Fruit fly (Drosophila melanogaster) whole organism, embryonic: Measurements from ENCODE around the gene CG6083.

Experiments used
- CG10274 ChIP-seq: fragments of 200-800 bp; sonication (Bioruptor generic); optimal IDR thresholded peaks from 3 replicates; lab custom pipeline; 2017; ENCODE audit warnings: missing biosample characterization, mild to moderate bottlenecking, missing genetic modification characterization
- CG10543 ChIP-seq: fragments of 200-800 bp; sonication (Bioruptor generic); optimal IDR thresholded peaks from 3 replicates; lab custom pipeline; 2017; ENCODE audit warnings: missing biosample characterization, mild to moderate bottlenecking, missing genetic modification characterization, moderate library complexity
- CG11560 ChIP-seq: fragments of 200-800 bp; sonication (Bioruptor generic); IDR thresholded peaks from 3 replicates; pipeline ENCODE4 v1.3.6; 2022; ENCODE audit warnings: missing biosample characterization, missing genetic modification characterization
- CG11695 ChIP-seq: fragments of 200-800 bp; sonication (Bioruptor generic); IDR thresholded peaks from 3 replicates; pipeline ENCODE4 v1.3.6; 2022; ENCODE audit warnings: missing biosample characterization, missing genetic modification characterization
- CG12071 ChIP-seq: fragments of 200-800 bp; sonication (Bioruptor generic); optimal IDR thresholded peaks from 3 replicates; lab custom pipeline; 2018; ENCODE audit warnings: missing biosample characterization, mild to moderate bottlenecking, missing genetic modification characterization
- CG13894 ChIP-seq: fragments of 200-800 bp; sonication (Bioruptor generic); optimal IDR thresholded peaks from 3 replicates; lab custom pipeline; 2018; ENCODE audit warnings: missing biosample characterization, mild to moderate bottlenecking, missing genetic modification characterization, moderate library complexity
- CG14710 ChIP-seq: fragments of 200-800 bp; sonication (Bioruptor generic); optimal IDR thresholded peaks from 3 replicates; lab custom pipeline; 2019; ENCODE audit warnings: missing biosample characterization, mild to moderate bottlenecking, missing genetic modification characterization, moderate library complexity
- CG16813 ChIP-seq: fragments of 200-800 bp; sonication (Bioruptor generic); IDR thresholded peaks from 3 replicates; pipeline ENCODE4 v1.3.6; 2022; ENCODE audit warnings: missing biosample characterization, missing genetic modification characterization; ENCODE audit not compliant: partially characterized antibody
- CG18619 ChIP-seq: fragments of 200-800 bp; sonication (Bioruptor generic); optimal IDR thresholded peaks from 3 replicates; lab custom pipeline; 2017; ENCODE audit warnings: missing biosample characterization, mild to moderate bottlenecking, missing genetic modification characterization
- CG18764 ChIP-seq: fragments of 200-800 bp; sonication (Bioruptor generic); optimal IDR thresholded peaks from 3 replicates; lab custom pipeline; 2016; ENCODE audit warnings: missing biosample characterization, missing genetic modification characterization
- CG2202 ChIP-seq: fragments of 200-800 bp; sonication (Bioruptor generic); optimal IDR thresholded peaks from 2 replicates; lab custom pipeline; 2018; ENCODE audit warnings: missing biosample characterization, mild to moderate bottlenecking, missing genetic modification characterization
- CG2889 ChIP-seq: fragments of 200-800 bp; sonication (Bioruptor generic); IDR thresholded peaks from 3 replicates; pipeline ENCODE4 v1.3.6; 2022; ENCODE audit warnings: missing biosample characterization, missing genetic modification characterization
- CG3065 ChIP-seq: fragments of 200-800 bp; sonication (Bioruptor generic); optimal IDR thresholded peaks from 2 replicates; lab custom pipeline; 2016; ENCODE audit warnings: missing biosample characterization, missing genetic modification characterization
- CG31441 ChIP-seq: fragments of 200-800 bp; sonication (Bioruptor generic); IDR thresholded peaks from 2 replicates; pipeline ENCODE4 v1.3.6; 2022; ENCODE audit warnings: missing biosample characterization, missing genetic modification characterization
- CG34422 ChIP-seq: fragments of 200-800 bp; sonication (Bioruptor generic); IDR thresholded peaks from 3 replicates; pipeline ENCODE4 v1.3.6; 2022; ENCODE audit warnings: missing biosample characterization, missing genetic modification characterization
- CG3847 ChIP-seq: fragments of 200-800 bp; sonication (Bioruptor generic); IDR thresholded peaks from 2 replicates; pipeline ENCODE4 v1.3.6; 2022; ENCODE audit warnings: missing biosample characterization, missing genetic modification characterization
- CG4328 ChIP-seq: fragments of 200-800 bp; sonication (Bioruptor generic); optimal IDR thresholded peaks from 3 replicates; lab custom pipeline; 2017; ENCODE audit warnings: missing biosample characterization, missing genetic modification reagents, missing genetic modification characterization
- CG4854 ChIP-seq: fragments of 200-800 bp; sonication (Bioruptor generic); optimal IDR thresholded peaks from 2 replicates; lab custom pipeline; 2016; ENCODE audit warnings: missing biosample characterization, missing genetic modification characterization, inconsistent platforms
- CG6175 ChIP-seq: fragments of 200-800 bp; sonication (Bioruptor generic); IDR thresholded peaks from 3 replicates; pipeline ENCODE4 v1.3.6; 2022; ENCODE audit warnings: missing biosample characterization, missing genetic modification characterization
- CG6683 ChIP-seq: fragments of 200-800 bp; sonication (Bioruptor generic); optimal IDR thresholded peaks from 2 replicates; lab custom pipeline; 2017; ENCODE audit warnings: missing biosample characterization, mild to moderate bottlenecking, missing genetic modification characterization, missing genetic modification reagents
- CG6765 ChIP-seq: fragments of 200-800 bp; sonication (Bioruptor generic); optimal IDR thresholded peaks from 3 replicates; lab custom pipeline; 2017; ENCODE audit warnings: missing biosample characterization, mild to moderate bottlenecking, missing genetic modification characterization
- CG6813 ChIP-seq: fragments of 200-800 bp; sonication (Bioruptor generic); optimal IDR thresholded peaks from 2 replicates; lab custom pipeline; 2017; ENCODE audit warnings: missing biosample characterization, missing genetic modification characterization, mild to moderate bottlenecking, moderate library complexity, missing genetic modification reagents
- CG7271 ChIP-seq: fragments of 200-800 bp; sonication (Bioruptor generic); optimal IDR thresholded peaks from 2 replicates; lab custom pipeline; 2018; ENCODE audit warnings: missing biosample characterization, mild to moderate bottlenecking, missing genetic modification characterization, moderate library complexity
- CG7786 ChIP-seq: fragments of 200-800 bp; sonication (Bioruptor generic); optimal IDR thresholded peaks from 2 replicates; lab custom pipeline; 2016; ENCODE audit warnings: missing biosample characterization, missing genetic modification characterization
- CG8089 ChIP-seq: fragments of 200-800 bp; sonication (Bioruptor generic); optimal IDR thresholded peaks from 3 replicates; lab custom pipeline; 2016; ENCODE audit warnings: missing biosample characterization, missing genetic modification characterization
- CG8388 ChIP-seq: fragments of 200-800 bp; sonication (Bioruptor generic); optimal IDR thresholded peaks from 2 replicates; lab custom pipeline; 2019; ENCODE audit warnings: missing biosample characterization, mild to moderate bottlenecking, missing genetic modification characterization, moderate library complexity
- CkIIα-i1 ChIP-seq: fragments of 200-800 bp; sonication (Bioruptor generic); IDR thresholded peaks from 2 replicates; pipeline ENCODE4 v1.3.6; 2022; ENCODE audit warnings: missing biosample characterization, missing genetic modification characterization
- E2f2 ChIP-seq: fragments of 200-800 bp; sonication (Bioruptor generic); IDR thresholded peaks from 2 replicates; pipeline ENCODE4 v1.3.6; 2022; ENCODE audit warnings: missing biosample characterization, missing genetic modification characterization
- Mad ChIP-seq: fragments of 200-800 bp; sonication (Bioruptor generic); optimal IDR thresholded peaks from 2 replicates; lab custom pipeline; 2016; ENCODE audit warnings: missing biosample characterization, missing genetic modification characterization
- Nf-YA ChIP-seq: fragments of 200-800 bp; sonication (Bioruptor generic); IDR thresholded peaks from 2 replicates; pipeline ENCODE4 v1.3.6; 2022; ENCODE audit warnings: missing biosample characterization, missing genetic modification characterization
- Xbp1 ChIP-seq: fragments of 200-800 bp; sonication (Bioruptor generic); optimal IDR thresholded peaks from 3 replicates; lab custom pipeline; 2016; ENCODE audit warnings: missing biosample characterization, mild to moderate bottlenecking, missing genetic modification characterization
- abd-A ChIP-seq: fragments of 200-800 bp; sonication (Bioruptor generic); optimal IDR thresholded peaks from 3 replicates; lab custom pipeline; 2019; ENCODE audit warnings: missing biosample characterization, mild to moderate bottlenecking, missing genetic modification characterization, moderate library complexity
- al ChIP-seq: fragments of 200-800 bp; sonication (Bioruptor generic); IDR thresholded peaks from 2 replicates; pipeline ENCODE4 v1.3.6; 2022; ENCODE audit warnings: missing biosample characterization, missing genetic modification characterization
- bbx ChIP-seq: fragments of 200-800 bp; sonication (Bioruptor generic); IDR thresholded peaks from 2 replicates; pipeline ENCODE4 v1.3.6; 2022; ENCODE audit warnings: missing biosample characterization, missing genetic modification characterization; ENCODE audit not compliant: partially characterized antibody
- dan ChIP-seq: fragments of 200-800 bp; sonication (Bioruptor generic); IDR thresholded peaks from 2 replicates; pipeline ENCODE4 v1.3.6; 2022; ENCODE audit warnings: missing biosample characterization, missing genetic modification characterization
- gro ChIP-seq: fragments of 200-800 bp; sonication (Bioruptor generic); optimal IDR thresholded peaks from 2 replicates; lab custom pipeline; 2016; ENCODE audit warnings: missing biosample characterization, missing genetic modification characterization
- ind ChIP-seq: fragments of 200-800 bp; sonication (Bioruptor generic); optimal IDR thresholded peaks from 3 replicates; lab custom pipeline; 2016; ENCODE audit warnings: missing biosample characterization, missing genetic modification characterization
- kni ChIP-seq: fragments of 200-800 bp; sonication (Bioruptor generic); optimal IDR thresholded peaks from 3 replicates; lab custom pipeline; 2017; ENCODE audit warnings: mild to moderate bottlenecking, missing biosample characterization, missing genetic modification reagents, missing genetic modification characterization
- mirr ChIP-seq: fragments of 200-800 bp; sonication (Bioruptor generic); optimal IDR thresholded peaks from 3 replicates; lab custom pipeline; 2018; ENCODE audit warnings: missing biosample characterization, mild to moderate bottlenecking, missing genetic modification characterization
- pan ChIP-seq, 4 experiments: fragments of >200 bp in 3 of 4; fragments of 200-800 bp in 1 of 4; sonication (Bioruptor generic) in 1 of 4; optimal IDR thresholded peaks in 3 of 4; IDR thresholded peaks in 1 of 4; 2 replicates each; pipeline versions ENCODE4 v1.3.6 to Lab custom; 2017 to 2022; ENCODE audit warnings: missing biosample characterization in 2 of 4, missing genetic modification characterization in 2 of 4, mixed read lengths in 1 of 4
- peb ChIP-seq: fragments of 200-800 bp; sonication (Bioruptor generic); IDR thresholded peaks from 2 replicates; pipeline ENCODE4 v1.3.6; 2022; ENCODE audit warnings: missing biosample characterization, missing genetic modification characterization
- repo ChIP-seq: fragments of 200-800 bp; sonication (Bioruptor generic); optimal IDR thresholded peaks from 2 replicates; lab custom pipeline; 2016; ENCODE audit warnings: missing biosample characterization, missing genetic modification characterization
- slp2 ChIP-seq: fragments of 200-800 bp; sonication (Bioruptor generic); optimal IDR thresholded peaks from 2 replicates; lab custom pipeline; 2016; ENCODE audit warnings: missing biosample characterization, missing genetic modification characterization
- so ChIP-seq: fragments of 200-800 bp; sonication (Bioruptor generic); IDR thresholded peaks from 3 replicates; pipeline ENCODE4 v1.3.6; 2022; ENCODE audit warnings: missing biosample characterization, missing genetic modification characterization
- sob ChIP-seq: fragments of 200-800 bp; sonication (Bioruptor generic); IDR thresholded peaks from 2 replicates; pipeline ENCODE4 v1.3.6; 2022; ENCODE audit warnings: missing biosample characterization, missing genetic modification characterization
- ttk ChIP-seq: fragments of 200-800 bp; sonication (Bioruptor generic); IDR thresholded peaks from 2 replicates; pipeline ENCODE4 v2.1.2; 2022; ENCODE audit warnings: missing biosample characterization, missing genetic modification characterization
- tup ChIP-seq: fragments of 200-800 bp; sonication (Bioruptor generic); optimal IDR thresholded peaks from 2 replicates; lab custom pipeline; 2016; ENCODE audit warnings: missing biosample characterization, mild to moderate bottlenecking, missing genetic modification characterization, moderate library complexity
- usp ChIP-seq: fragments of >200 bp; optimal IDR thresholded peaks from 2 replicates; lab custom pipeline; 2017; ENCODE audit warnings: missing biosample characterization, missing genetic modification characterization

The CG6083 gene

dm6 chr3L:11587720-11588580, 38.0 kb downstream of the CG6083 start, which contains the start of gene rt (continued):
- no peak for TF ChIP-seq CG6765 (GFP tag; lab: Kevin White, UChicago)
- TF ChIP-seq CG10543, result no peak
- no peak for TF ChIP-seq so
- no peak for TF ChIP-seq mirr (GFP tag; lab: Kevin White, UChicago)
- no peak for TF ChIP-seq tup (GFP tag; lab: Kevin White, UChicago)
- no peak for TF ChIP-seq CG4328 (GFP tag; lab: Kevin White, UChicago)
- TF ChIP-seq CG6813 (GFP tag; lab: Kevin White, UChicago), result peak; percentile 29
- peak; percentile 48; the same call in 1 of the 3 replicates for TF ChIP-seq CG11695 (GFP tag; lab: Robert Waterston, UW)
- TF ChIP-seq CG3065 (GFP tag; lab: Kevin White, UChicago), result no peak
- TF ChIP-seq CG7786, result no peak
- no peak; the same call in 1 of the 2 replicates for TF ChIP-seq sob
- TF ChIP-seq dan, result no peak
- TF ChIP-seq Mad (GFP tag; lab: Kevin White, UChicago), result peak; percentile 27
- TF ChIP-seq usp (GFP tag; lab: Kevin White, UChicago), result no peak
- TF ChIP-seq CG11560, result no peak
- peak; percentile 33 for TF ChIP-seq CG18619 (GFP tag; lab: Kevin White, UChicago)
- TF ChIP-seq CG31441 (GFP tag; lab: Robert Waterston, UW), result peak; percentile 59
- TF ChIP-seq CG13894 (tag; lab: Kevin White, UChicago), result no peak
- peak; percentile 36 for TF ChIP-seq CG18764 (GFP tag; lab: Kevin White, UChicago)
- peak; percentile 40 for TF ChIP-seq kni (GFP tag; lab: Kevin White, UChicago)
- peak; percentile 3 for TF ChIP-seq CG10274 (GFP tag; lab: Kevin White, UChicago)
- no peak for TF ChIP-seq bbx (GFP tag; lab: Robert Waterston, UW)
- no peak for TF ChIP-seq gro (GFP tag; lab: Kevin White, UChicago)
- no peak for TF ChIP-seq pan (optimal IDR thresholded peaks at IDR 0.05; lab: Kevin White, UChicago)
- TF ChIP-seq pan (GFP tag; optimal IDR thresholded peaks at IDR 0.05 in 1 of 2, IDR thresholded peaks at IDR 0.05 in 1 of 2), result no peak
- peak; percentile 64 for TF ChIP-seq CG8388 (GFP tag; lab: Kevin White, UChicago)
- TF ChIP-seq CkIIα-i1 (GFP tag; lab: Robert Waterston, UW), result no peak
- no peak for TF ChIP-seq CG2889 (GFP tag; lab: Robert Waterston, UW)
- no peak for TF ChIP-seq abd-A (tag; lab: Kevin White, UChicago)
- TF ChIP-seq al, result peak; percentile 38; the same call in 1 of the 2 replicates
- peak; percentile 62 for TF ChIP-seq CG14710 (tag; lab: Kevin White, UChicago)
- peak; percentile 4 for TF ChIP-seq CG4854 (GFP tag; lab: Kevin White, UChicago)
- TF ChIP-seq CG12071 (GFP tag; lab: Kevin White, UChicago), result peak; percentile 14
- TF ChIP-seq ind, result peak; percentile 47
- TF ChIP-seq CG2202 (tag; lab: Kevin White, UChicago), result peak; percentile 55
- TF ChIP-seq CG6683 (GFP tag; lab: Kevin White, UChicago), result no peak
- no peak for TF ChIP-seq slp2
- no peak for TF ChIP-seq ttk
- peak; percentile 52 for TF ChIP-seq Xbp1 (GFP tag; lab: Kevin White, UChicago)
- TF ChIP-seq peb (GFP tag; lab: Robert Waterston, UW), result peak; percentile 45; the same call in 1 of the 2 replicates
- peak; percentile 36; the same call in 1 of the 2 replicates for TF ChIP-seq CG3847 (GFP tag; lab: Robert Waterston, UW)
- TF ChIP-seq CG8089 (GFP tag; lab: Kevin White, UChicago), result no peak
- TF ChIP-seq repo, result no peak
- TF ChIP-seq CG7271, result no peak
- TF ChIP-seq Nf-YA (GFP tag; lab: Robert Waterston, UW), result peak; percentile 58; the same call in 1 of the 2 replicates
- TF ChIP-seq CG16813 (GFP tag; lab: Robert Waterston, UW), result no peak
- peak; percentile 31; the same call in 1 of the 2 replicates for TF ChIP-seq E2f2
- TF ChIP-seq CG34422, result peak; percentile 28; the same call in 1 of the 3 replicates
- TF ChIP-seq CG6175, result no peak
